Fruit fly (Drosophila melanogaster): ENCODE results near the gene Osi15.
A peak's percentile ranks its signal among the peaks of the same experiment; 100 is the strongest.

Osi15 gene

DNA sequence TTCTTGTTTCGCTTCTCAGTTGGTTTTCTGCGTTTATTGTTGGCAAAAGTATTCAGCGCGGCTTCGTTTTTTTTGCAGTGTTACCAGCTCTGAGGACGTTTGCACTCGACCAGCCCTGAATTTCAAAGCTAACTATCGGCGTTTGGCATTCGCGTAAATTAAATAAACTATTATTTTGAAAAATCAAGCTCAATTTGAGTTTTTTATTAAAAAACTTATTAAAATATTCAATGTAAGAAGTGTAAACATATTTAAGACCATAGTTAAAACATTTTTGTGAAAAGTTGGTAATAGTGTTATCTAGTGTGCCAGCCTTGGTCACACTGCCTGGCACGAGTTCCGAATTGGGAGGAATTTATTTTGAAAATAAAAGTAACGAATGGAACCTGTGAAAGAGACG lies 44.2 kb downstream of the Osi15 start, which contains the start of the genes SmD2 and CG18048 (continued):
- TF ChIP-seq Jarid2 (GFP tag; optimal IDR thresholded peaks at IDR 0.05) (no peak), esg (GFP tag; conservative IDR thresholded peaks at IDR 0.05) (no peak), CG12391 (tag; optimal IDR thresholded peaks at IDR 0.05) (peak; percentile 44), exex (tag; optimal IDR thresholded peaks at IDR 0.05) (no peak), Doc3 (GFP tag; IDR thresholded peaks at IDR 0.05; ENCODE audit: partially characterized antibody) (peak; percentile 74), Dad (GFP tag; optimal IDR thresholded peaks at IDR 0.05) (no peak), Ada2b (GFP tag; IDR thresholded peaks at IDR 0.05) (no peak), crp (GFP tag; optimal IDR thresholded peaks at IDR 0.05) (no peak), CG7839 (tag; optimal IDR thresholded peaks at IDR 0.05) (no peak), Bdp1 (GFP tag; optimal IDR thresholded peaks at IDR 0.05) (no peak), Abd-B (GFP tag; optimal IDR thresholded peaks at IDR 0.05) (peak; percentile 5), ewg (GFP tag; optimal IDR thresholded peaks at IDR 0.05) (no peak), hbn (GFP tag; IDR thresholded peaks at IDR 0.05; ENCODE audit: partially characterized antibody) (peak; percentile 65), Hmr (GFP tag; optimal IDR thresholded peaks at IDR 0.05) (no peak), CG11085 (GFP tag; IDR thresholded peaks at IDR 0.05) (no peak), CG32767 (GFP tag; IDR thresholded peaks at IDR 0.05) (no peak), CkIIα-i1 (GFP tag; IDR thresholded peaks at IDR 0.05) (no peak), CG11723 (GFP tag; optimal IDR thresholded peaks at IDR 0.05) (no peak), da (GFP tag; optimal IDR thresholded peaks at IDR 0.05) (no peak), sim (GFP tag; IDR thresholded peaks at IDR 0.05) (no peak), CHES-1-like (GFP tag; optimal IDR thresholded peaks at IDR 0.05) (peak; percentile 6), fd96Cb (tag; optimal IDR thresholded peaks at IDR 0.05) (no peak), lilli (GFP tag; optimal IDR thresholded peaks at IDR 0.05) (no peak), Atf-2 (GFP tag; optimal IDR thresholded peaks at IDR 0.05) (no peak), Bgb (GFP tag; IDR thresholded peaks at IDR 0.05; ENCODE audit: partially characterized antibody) (peak; percentile 71), CG12155 (GFP tag; optimal IDR thresholded peaks at IDR 0.05) (peak; percentile 12), CG31224 (GFP tag; IDR thresholded peaks at IDR 0.05) (no peak), ase (GFP tag; IDR thresholded peaks at IDR 0.05) (no peak), Dll (GFP tag; IDR thresholded peaks at IDR 0.05; ENCODE audit: partially characterized antibody) (peak; percentile 85), Ssrp (tag; optimal IDR thresholded peaks at IDR 0.05) (peak; percentile 16), Med (GFP tag) (peak; percentile 10), CG6175 (GFP tag; IDR thresholded peaks at IDR 0.05) (no peak), ATbp (GFP tag; optimal IDR thresholded peaks at IDR 0.05) (no peak), CG16863 (GFP tag; optimal IDR thresholded peaks at IDR 0.05) (no peak), Scr (GFP tag; IDR thresholded peaks at IDR 0.05; ENCODE audit: partially characterized antibody) (peak; percentile 82), CG4328 (GFP tag; optimal IDR thresholded peaks at IDR 0.05) (no peak), bab2 (GFP tag; optimal IDR thresholded peaks at IDR 0.05) (no peak), CG7786 (GFP tag; optimal IDR thresholded peaks at IDR 0.05) (no peak), Doc2 (GFP tag; IDR thresholded peaks at IDR 0.05) (no peak), CG7928 (GFP tag; optimal IDR thresholded peaks at IDR 0.05) (peak; percentile 93), CG6654 (GFP tag; optimal IDR thresholded peaks at IDR 0.05) (no peak), eve (GFP tag; optimal IDR thresholded peaks at IDR 0.05) (no peak), slbo (GFP tag; IDR thresholded peaks at IDR 0.05) (0 out of 2 replicates have a peak, but pooled peaks have one; percentile 6), CG13624 (GFP tag; optimal IDR thresholded peaks at IDR 0.05) (no peak), Ptx1 (GFP tag; IDR thresholded peaks at IDR 0.05) (no peak), corto (GFP tag; optimal IDR thresholded peaks at IDR 0.05) (no peak), bcd (GFP tag; optimal IDR thresholded peaks at IDR 0.05) (peak; percentile 12), CG5245 (GFP tag; optimal IDR thresholded peaks at IDR 0.05) (no peak), MESR4 (GFP tag; optimal IDR thresholded peaks at IDR 0.05) (no peak), odd (GFP tag; optimal IDR thresholded peaks at IDR 0.05) (no peak), CG8944 (GFP tag; optimal IDR thresholded peaks at IDR 0.05) (no peak)
